Worm (Caenorhabditis elegans) whole organism, L3 larva: ENCODE results near the gene oac-21.

Experiments
- R02D3.7 ChIP-seq: fragments of 150-350 bp; optimal IDR thresholded peaks from 2 replicates; lab custom pipeline; 2014; ENCODE audit warnings: missing biosample characterization, missing genetic modification characterization
- ZK546.5 ChIP-seq: sonication (generic microtip); optimal IDR thresholded peaks from 2 replicates; lab custom pipeline; 2017; ENCODE audit warnings: missing biosample characterization, missing genetic modification characterization
- aly-2 ChIP-seq: fragments of 150-350 bp; optimal IDR thresholded peaks from 2 replicates; lab custom pipeline; 2014; ENCODE audit warnings: missing biosample characterization, missing genetic modification characterization
- ama-1 ChIP-seq: fragments of 150-350 bp; optimal IDR thresholded peaks from 2 replicates; lab custom pipeline; 2018
- ceh-28 ChIP-seq: fragments of 150-350 bp; optimal IDR thresholded peaks from 2 replicates; lab custom pipeline; 2014; ENCODE audit warnings: missing biosample characterization, missing genetic modification reagents, missing genetic modification characterization
- ceh-82 ChIP-seq: fragments of 150-350 bp; optimal IDR thresholded peaks from 2 replicates; lab custom pipeline; 2014; ENCODE audit warnings: missing biosample characterization, missing genetic modification characterization
- daf-12 ChIP-seq: fragments of 150-350 bp; optimal IDR thresholded peaks from 2 replicates; lab custom pipeline; 2014; ENCODE audit warnings: missing biosample characterization, missing genetic modification reagents, missing genetic modification characterization
- egl-27 ChIP-seq: sonication (generic microtip); optimal IDR thresholded peaks from 4 replicates; lab custom pipeline; 2017; ENCODE audit warnings: missing biosample characterization, missing genetic modification reagents, missing genetic modification characterization
- elt-1 ChIP-seq: fragments of 150-350 bp; optimal IDR thresholded peaks from 2 replicates; lab custom pipeline; 2014; ENCODE audit warnings: missing biosample characterization, missing genetic modification characterization
- elt-2 ChIP-seq: sonication (generic microtip); optimal IDR thresholded peaks from 2 replicates; lab custom pipeline; 2016; ENCODE audit warnings: missing genetic modification reagents, mild to moderate bottlenecking, missing genetic modification characterization, missing compliant biosample characterization
- elt-3 ChIP-seq, 3 experiments: fragments of 150-350 bp in 1 of 3; sonication (generic microtip) in 2 of 3; optimal IDR thresholded peaks; 2 replicates in 2 of 3; 4 replicates in 1 of 3; lab custom pipeline; 2014 to 2017; ENCODE audit warnings: missing biosample characterization in 3 of 3, missing genetic modification characterization in 3 of 3
- eor-1 ChIP-seq, 2 experiments: fragments of 150-350 bp; optimal IDR thresholded peaks; 2 replicates each; lab custom pipeline; 2014 to 2018; ENCODE audit warnings: missing biosample characterization in 2 of 2, missing genetic modification characterization in 2 of 2
- fkh-10 ChIP-seq: sonication (generic microtip); optimal IDR thresholded peaks from 2 replicates; lab custom pipeline; 2017; ENCODE audit warnings: missing biosample characterization, missing genetic modification reagents, missing genetic modification characterization
- fkh-2 ChIP-seq: fragments of 150-350 bp; optimal IDR thresholded peaks from 2 replicates; lab custom pipeline; 2014; ENCODE audit warnings: missing biosample characterization, missing genetic modification reagents, missing genetic modification characterization
- fos-1 ChIP-seq: fragments of 150-350 bp; optimal IDR thresholded peaks from 2 replicates; lab custom pipeline; 2014; ENCODE audit warnings: missing biosample characterization, missing genetic modification characterization
- jun-1 ChIP-seq: fragments of 150-350 bp; optimal IDR thresholded peaks from 2 replicates; lab custom pipeline; 2014; ENCODE audit warnings: missing biosample characterization, missing genetic modification reagents, missing genetic modification characterization
- lin-15B ChIP-seq: fragments of 150-350 bp; optimal IDR thresholded peaks from 2 replicates; lab custom pipeline; 2014; ENCODE audit warnings: missing biosample characterization, missing genetic modification characterization
- mdl-1 ChIP-seq: fragments of 150-350 bp; optimal IDR thresholded peaks from 2 replicates; lab custom pipeline; 2014; ENCODE audit warnings: missing biosample characterization, missing genetic modification characterization
- nfya-1 ChIP-seq: sonication (generic microtip); optimal IDR thresholded peaks from 2 replicates; lab custom pipeline; 2017; ENCODE audit warnings: missing genetic modification characterization, mild to moderate bottlenecking, missing compliant biosample characterization, antibody characterized with exemption, moderate library complexity; ENCODE audit not compliant: insufficient read depth
- nhr-11 ChIP-seq: fragments of 150-350 bp; optimal IDR thresholded peaks from 2 replicates; lab custom pipeline; 2014; ENCODE audit warnings: missing biosample characterization, missing genetic modification characterization
- nhr-43 ChIP-seq: sonication (generic microtip); optimal IDR thresholded peaks from 2 replicates; lab custom pipeline; 2016; ENCODE audit warnings: mild to moderate bottlenecking, missing genetic modification characterization, missing compliant biosample characterization; ENCODE audit not compliant: poor library complexity, severe bottlenecking
- nhr-67 ChIP-seq: fragments of 150-350 bp; optimal IDR thresholded peaks from 2 replicates; lab custom pipeline; 2014; ENCODE audit warnings: missing biosample characterization, missing genetic modification characterization
- nhr-76 ChIP-seq: fragments of 150-350 bp; sonication (generic microtip); optimal IDR thresholded peaks from 5 replicates; lab custom pipeline; 2014; ENCODE audit warnings: missing biosample characterization, missing genetic modification characterization
- pqm-1 ChIP-seq: fragments of 150-350 bp; optimal IDR thresholded peaks from 2 replicates; lab custom pipeline; 2017; ENCODE audit warnings: missing biosample characterization, missing genetic modification characterization, inconsistent platforms
- sea-2 ChIP-seq: fragments of 150-350 bp; sonication (generic microtip); optimal IDR thresholded peaks from 4 replicates; lab custom pipeline; 2014; ENCODE audit warnings: missing biosample characterization, missing genetic modification reagents, missing genetic modification characterization
- skn-1 ChIP-seq: fragments of 150-350 bp; optimal IDR thresholded peaks from 2 replicates; lab custom pipeline; 2014; ENCODE audit warnings: missing biosample characterization, missing genetic modification characterization
- tbx-2 ChIP-seq: sonication (generic microtip); optimal IDR thresholded peaks from 2 replicates; lab custom pipeline; 2016; ENCODE audit warnings: mild to moderate bottlenecking, missing genetic modification characterization, missing compliant biosample characterization
- unc-39 ChIP-seq: sonication (generic microtip); optimal IDR thresholded peaks from 4 replicates; lab custom pipeline; 2017; ENCODE audit warnings: missing biosample characterization, missing genetic modification characterization
- unc-62 ChIP-seq: fragments of 150-350 bp; sonication (generic microtip); optimal IDR thresholded peaks from 4 replicates; lab custom pipeline; 2014; ENCODE audit warnings: missing biosample characterization, missing genetic modification reagents, missing genetic modification characterization
- ztf-11 ChIP-seq: fragments of 150-350 bp; optimal IDR thresholded peaks from 2 replicates; lab custom pipeline; 2014; ENCODE audit warnings: missing biosample characterization, missing genetic modification characterization
- ztf-4 ChIP-seq: fragments of 150-350 bp; optimal IDR thresholded peaks from 2 replicates; lab custom pipeline; 2014; ENCODE audit warnings: missing biosample characterization, missing genetic modification characterization

oac-21 gene

DNA sequence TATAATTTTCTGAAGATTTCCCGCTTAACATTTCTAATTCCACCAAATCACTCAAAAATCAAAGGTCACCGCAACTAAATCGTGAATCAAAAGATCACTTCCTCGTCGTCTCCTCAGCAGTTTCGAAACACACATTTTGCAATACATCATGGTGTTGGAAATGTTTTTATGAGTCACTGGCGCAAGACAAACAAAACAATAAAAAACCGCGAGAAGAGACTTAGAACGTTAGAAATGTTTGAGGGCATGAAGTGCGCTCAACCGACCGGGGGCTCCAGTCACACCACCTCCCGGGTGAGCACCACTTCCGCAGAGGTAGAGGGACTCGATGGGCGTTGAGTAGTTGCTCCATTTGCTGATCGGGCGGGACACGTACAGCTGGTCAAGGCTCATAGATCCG is 13.8 kb upstream of the oac-21 start (continued):
- TF ChIP-seq nhr-76 (tag; lab: Kevin White, UChicago) = no peak

DNA sequence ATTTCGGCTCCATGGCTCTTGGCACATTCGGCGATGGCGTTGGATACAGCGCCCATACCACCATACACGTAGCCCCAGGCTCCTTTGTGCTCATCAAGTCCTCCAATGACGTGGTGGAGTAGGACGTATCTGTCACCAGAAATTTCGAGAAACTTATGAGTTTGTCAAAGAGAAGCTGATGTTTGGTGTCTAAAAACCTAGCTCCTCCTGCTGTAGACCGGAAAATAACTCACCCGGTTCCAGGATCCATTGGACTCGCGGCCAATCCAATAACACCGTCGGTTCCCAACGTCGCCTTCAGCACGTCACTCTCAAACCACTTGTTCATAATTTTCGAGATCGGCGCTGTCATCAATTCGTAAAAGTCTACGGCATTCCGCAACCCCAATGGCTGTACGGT is 12.1 kb upstream of the oac-21 start:
- no peak for TF ChIP-seq ceh-28
- TF ChIP-seq ZK546.5 (tag; lab: Kevin White, UChicago) = no peak
- TF ChIP-seq fos-1 (tag; lab: Kevin White, UChicago) = no peak
- TF ChIP-seq elt-1 (tag; lab: Kevin White, UChicago) = no peak
- TF ChIP-seq lin-15B (tag; lab: Kevin White, UChicago) = no peak
- TF ChIP-seq unc-62 = no peak
- TF ChIP-seq nfya-1 = no peak
- no peak for TF ChIP-seq ztf-4 (tag; lab: Kevin White, UChicago)
- TF ChIP-seq nhr-43 (tag; lab: Kevin White, UChicago) = no peak
- TF ChIP-seq mdl-1 (tag; lab: Kevin White, UChicago) = no peak
- no peak for TF ChIP-seq elt-3 (tag; optimal IDR thresholded peaks at IDR 0.05; lab: Kevin White, UChicago)
- no peak for TF ChIP-seq elt-2 (tag; lab: Kevin White, UChicago)

DNA sequence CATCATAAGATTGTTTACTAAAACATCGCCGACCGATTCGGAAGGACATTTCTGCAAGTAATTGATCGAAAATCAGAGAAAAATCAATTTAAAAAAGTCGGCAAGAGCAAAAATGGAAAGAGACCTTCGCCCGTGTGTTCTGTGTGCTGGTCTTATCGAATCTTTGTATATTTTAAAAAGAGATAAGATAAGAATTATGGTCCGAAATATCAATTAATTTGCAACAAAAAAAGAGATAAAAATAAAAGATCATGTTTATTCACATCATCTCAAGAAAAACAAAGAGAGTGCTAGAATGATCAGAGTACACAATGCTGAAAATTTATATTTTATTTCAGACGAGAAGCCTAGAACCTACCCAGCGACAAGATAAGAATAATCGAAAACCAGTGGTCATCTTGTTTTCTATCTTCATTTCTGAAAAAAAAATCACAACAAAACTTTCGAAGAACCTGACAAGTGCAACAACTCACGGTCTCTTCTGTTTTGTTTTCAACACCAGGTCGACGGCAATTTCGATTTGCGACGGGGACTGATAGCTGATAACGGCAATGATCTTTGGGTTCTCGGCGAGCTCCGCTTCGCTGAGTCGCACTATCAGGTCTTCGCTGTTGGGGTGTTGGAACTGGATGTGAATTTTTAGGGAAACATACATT is 10.7 kb upstream of the oac-21 start, which contains the start of gene F37C4.6:
F37C4.6 (minus strand) TSS at position 51 of the 656 bp plus-strand sequence.
- TF ChIP-seq nhr-76 (tag; lab: Kevin White, UChicago) (no peak), sea-2 (GFP tag; lab: Kevin White, UChicago) (no peak), pqm-1 (tag; lab: Kevin White, UChicago) (peak; percentile 8), fkh-10 (GFP tag; lab: Kevin White, UChicago) (no peak), daf-12 (tag; lab: Kevin White, UChicago) (no peak), ceh-28 (no peak), eor-1 (tag; optimal IDR thresholded peaks at IDR 0.05; lab: Kevin White, UChicago) (no peak), nhr-67 (tag; lab: Kevin White, UChicago) (no peak), skn-1 (tag; lab: Kevin White, UChicago) (no peak), elt-2 (tag; lab: Kevin White, UChicago) (peak; percentile 84)

DNA sequence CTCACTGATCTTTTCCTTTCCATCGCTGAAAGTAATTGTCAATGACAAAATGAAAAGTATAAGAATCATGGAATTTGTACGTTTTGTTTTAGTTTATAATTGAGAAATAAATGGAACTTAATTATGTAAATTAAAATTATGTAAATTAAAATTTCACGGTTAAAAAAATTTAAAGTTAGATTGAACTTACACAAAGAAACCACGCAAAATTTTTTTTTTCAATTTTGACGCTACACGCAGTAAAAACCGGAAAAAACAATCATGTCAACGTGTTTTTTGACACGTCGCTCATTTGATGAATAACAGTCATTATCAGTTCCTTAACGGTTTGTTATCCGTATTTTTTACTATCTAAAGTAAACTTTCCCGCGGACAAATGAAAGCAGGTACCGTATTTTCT is 7.9 kb upstream of the oac-21 start, which contains the start of the genes F37C4.8 and oac-23:
F37C4.8 (minus strand) TSS at position 101 of the 400 bp plus-strand sequence.
oac-23 (plus strand) TSS at position 323 of the 400 bp plus-strand sequence.
- TF ChIP-seq nhr-43 (tag; lab: Kevin White, UChicago) (no peak), fkh-2 (tag; lab: Kevin White, UChicago) (no peak), nhr-76 (tag; lab: Kevin White, UChicago) (no peak), ceh-82 (tag; lab: Kevin White, UChicago) (no peak), ztf-11 (tag; lab: Kevin White, UChicago) (no peak), fos-1 (tag; lab: Kevin White, UChicago) (no peak), jun-1 (tag; lab: Kevin White, UChicago) (no peak), elt-2 (tag; lab: Kevin White, UChicago) (no peak), ZK546.5 (tag; lab: Kevin White, UChicago) (no peak), lin-15B (tag; lab: Kevin White, UChicago) (no peak), ztf-4 (tag; lab: Kevin White, UChicago) (no peak), aly-2 (tag; lab: Kevin White, UChicago) (no peak), fkh-10 (GFP tag; lab: Kevin White, UChicago) (no peak)

DNA sequence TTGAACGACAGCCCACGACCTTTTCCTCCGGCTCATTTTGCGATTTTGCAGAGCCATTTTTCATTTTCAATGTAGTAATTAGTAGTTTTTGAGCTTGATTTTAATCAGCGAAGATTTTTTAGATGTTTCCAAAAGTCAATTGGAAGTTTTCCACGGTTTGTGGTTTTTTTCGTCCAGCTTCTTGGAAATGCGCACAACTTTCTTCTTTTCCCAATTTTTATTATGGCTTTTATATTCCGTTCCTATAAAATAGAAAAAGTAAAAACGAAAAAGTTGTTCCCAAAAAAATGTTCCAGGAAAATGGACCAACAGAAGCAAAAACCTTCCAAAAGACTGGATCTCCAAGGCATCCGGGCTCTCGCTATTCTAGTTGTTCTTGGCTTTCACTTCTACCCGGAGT is 3.7 kb upstream of the oac-21 start, which contains the start of gene oac-22:
oac-22 (plus strand) TSS at position 301 of the 400 bp plus-strand sequence.
- no peak for TF ChIP-seq nfya-1
- TF ChIP-seq R02D3.7 (tag; lab: Kevin White, UChicago) = no peak
- TF ChIP-seq elt-1 (tag; lab: Kevin White, UChicago) = no peak
- TF ChIP-seq nhr-11 (tag; lab: Kevin White, UChicago) = no peak
- TF ChIP-seq egl-27 (tag; lab: Kevin White, UChicago) = no peak
- no peak for TF ChIP-seq unc-39 (tag; lab: Kevin White, UChicago)
- TF ChIP-seq pqm-1 (tag; lab: Kevin White, UChicago) = no peak
- TF ChIP-seq ztf-4 (tag; lab: Kevin White, UChicago) = no peak
- no peak for TF ChIP-seq ama-1 (lab: Kevin White, UChicago)
- no peak for TF ChIP-seq tbx-2 (tag; lab: Kevin White, UChicago)
